Worm (Caenorhabditis elegans): Measurements from ENCODE around the gene pas-2.

ce11 chrV:10757128-10757527 is 13.0 kb upstream of the pas-2 start:
- no peak for TF ChIP-seq ceh-62 (tag; optimal IDR thresholded peaks at IDR 0.05)
- no peak for TF ChIP-seq skn-1 (tag; optimal IDR thresholded peaks at IDR 0.05)
- TF ChIP-seq F44E2.7 (GFP tag; IDR thresholded peaks at IDR 0.05), result no peak
- no peak for TF ChIP-seq nhr-76 (tag; optimal IDR thresholded peaks at IDR 0.05)
- peak in 1 of 2 experiments; percentile 48 for TF ChIP-seq mdl-1 (tag; optimal IDR thresholded peaks at IDR 0.05)
- no peak for TF ChIP-seq unc-39 (tag; optimal IDR thresholded peaks at IDR 0.05)
- no peak for TF ChIP-seq snpc-4 (tag; optimal IDR thresholded peaks at IDR 0.05)
- no peak for TF ChIP-seq pqm-1 (tag; optimal IDR thresholded peaks at IDR 0.05)
- no peak for TF ChIP-seq pha-4 (GFP tag; IDR thresholded peaks at IDR 0.05)
- TF ChIP-seq pha-4 (tag; optimal IDR thresholded peaks at IDR 0.05), result no peak
- no peak for TF ChIP-seq duxl-1 (tag; optimal IDR thresholded peaks at IDR 0.05; ENCODE audit: poor library complexity)

Data from whole organism, L4 larva.